Worm (Caenorhabditis elegans) whole organism, late embryonic: Measurements from ENCODE around the gene T05C1.3.

Experiments used
- C08G9.2 ChIP-seq: sonication (generic microtip); optimal IDR thresholded peaks from 2 replicates; lab custom pipeline; 2016; ENCODE audit warnings: mild to moderate bottlenecking, missing genetic modification characterization, moderate library complexity, missing compliant biosample characterization
- C38D4.7 ChIP-seq: fragments of 200-800 bp; sonication (Bioruptor generic); optimal IDR thresholded peaks from 2 replicates; lab custom pipeline; 2018; ENCODE audit warnings: mild to moderate bottlenecking, missing genetic modification characterization, moderate library complexity, missing compliant biosample characterization
- F13H6.1 ChIP-seq: sonication (generic microtip); optimal IDR thresholded peaks from 2 replicates; lab custom pipeline; 2016; ENCODE audit warnings: missing genetic modification characterization, missing compliant biosample characterization
- K09A11.1 ChIP-seq: sonication (generic microtip); optimal IDR thresholded peaks from 2 replicates; lab custom pipeline; 2017; ENCODE audit warnings: antibody characterized with exemption, mild to moderate bottlenecking, missing genetic modification characterization, missing compliant biosample characterization; ENCODE audit not compliant: insufficient read depth
- T23F11.4 ChIP-seq: fragments of 200-800 bp; sonication (Bioruptor generic); optimal IDR thresholded peaks from 2 replicates; lab custom pipeline; 2018; ENCODE audit warnings: mild to moderate bottlenecking, missing genetic modification characterization, missing compliant biosample characterization
- Y22D7AL.16 ChIP-seq: sonication (generic microtip); optimal IDR thresholded peaks from 2 replicates; lab custom pipeline; 2016; ENCODE audit warnings: missing genetic modification characterization, missing compliant biosample characterization
- ceh-18 ChIP-seq: sonication (generic microtip); optimal IDR thresholded peaks from 2 replicates; lab custom pipeline; 2016; ENCODE audit warnings: missing genetic modification characterization, missing compliant biosample characterization
- ceh-2 ChIP-seq: sonication (generic microtip); optimal IDR thresholded peaks from 2 replicates; lab custom pipeline; 2016; ENCODE audit warnings: missing genotype, missing genetic modification characterization, missing compliant biosample characterization
- ceh-22 ChIP-seq: sonication (generic microtip); optimal IDR thresholded peaks from 2 replicates; lab custom pipeline; 2017; ENCODE audit warnings: missing biosample characterization, missing genetic modification characterization
- ceh-24 ChIP-seq: sonication (generic microtip); optimal IDR thresholded peaks from 2 replicates; lab custom pipeline; 2016; ENCODE audit warnings: mild to moderate bottlenecking, missing genetic modification characterization, missing compliant biosample characterization
- ceh-30 ChIP-seq: fragments of 150-350 bp; optimal IDR thresholded peaks from 2 replicates; lab custom pipeline; 2014; ENCODE audit warnings: missing biosample characterization, missing genetic modification characterization
- ceh-31 ChIP-seq: sonication (generic microtip); optimal IDR thresholded peaks from 2 replicates; lab custom pipeline; 2016; ENCODE audit warnings: missing genetic modification characterization, missing compliant biosample characterization
- ceh-34 ChIP-seq: sonication (generic microtip); optimal IDR thresholded peaks from 2 replicates; lab custom pipeline; 2016; ENCODE audit warnings: mild to moderate bottlenecking, missing genetic modification characterization, missing compliant biosample characterization
- ceh-45 ChIP-seq: fragments of 200-800 bp; sonication (Bioruptor generic); IDR thresholded peaks from 2 replicates; pipeline ENCODE4 v1.3.6; 2022; ENCODE audit warnings: missing genetic modification reagents, missing genetic modification characterization, missing compliant biosample characterization
- ceh-6 ChIP-seq: fragments of 200-800 bp; sonication (Bioruptor generic); optimal IDR thresholded peaks from 2 replicates; lab custom pipeline; 2018; ENCODE audit warnings: mild to moderate bottlenecking, missing genetic modification characterization, missing compliant biosample characterization
- ceh-9 ChIP-seq: sonication (generic microtip); optimal IDR thresholded peaks from 2 replicates; lab custom pipeline; 2016; ENCODE audit warnings: mild to moderate bottlenecking, missing genetic modification characterization, inconsistent platforms, missing compliant biosample characterization
- dve-1 ChIP-seq: sonication (generic microtip); optimal IDR thresholded peaks from 2 replicates; lab custom pipeline; 2017; ENCODE audit warnings: antibody characterized with exemption, mild to moderate bottlenecking, missing genetic modification characterization, missing compliant biosample characterization
- elt-2 ChIP-seq: sonication (generic microtip); optimal IDR thresholded peaks from 2 replicates; lab custom pipeline; 2016; ENCODE audit warnings: missing genetic modification reagents, missing genetic modification characterization, missing compliant biosample characterization
- ets-4 ChIP-seq: sonication (generic microtip); optimal IDR thresholded peaks from 2 replicates; lab custom pipeline; 2016; ENCODE audit warnings: missing genetic modification characterization, missing compliant biosample characterization
- fkh-6 ChIP-seq: sonication (generic microtip); optimal IDR thresholded peaks from 2 replicates; lab custom pipeline; 2016; ENCODE audit warnings: missing genetic modification characterization, missing compliant biosample characterization
- hlh-13 ChIP-seq: fragments of 200-800 bp; sonication (Bioruptor generic); optimal IDR thresholded peaks from 2 replicates; lab custom pipeline; 2018; ENCODE audit warnings: mild to moderate bottlenecking, missing genetic modification characterization, missing compliant biosample characterization
- hlh-15 ChIP-seq: sonication (generic microtip); optimal IDR thresholded peaks from 2 replicates; lab custom pipeline; 2016; ENCODE audit warnings: missing genetic modification characterization, missing compliant biosample characterization
- hlh-30 ChIP-seq: sonication (generic microtip); optimal IDR thresholded peaks from 2 replicates; lab custom pipeline; 2017; ENCODE audit warnings: antibody characterized with exemption, missing genetic modification characterization, missing compliant biosample characterization; ENCODE audit not compliant: insufficient read depth
- hlh-8 ChIP-seq: sonication (generic microtip); optimal IDR thresholded peaks from 2 replicates; lab custom pipeline; 2016; ENCODE audit warnings: missing genotype, missing genetic modification characterization, missing compliant biosample characterization
- madf-2 ChIP-seq: sonication (generic microtip); optimal IDR thresholded peaks from 2 replicates; lab custom pipeline; 2017; ENCODE audit warnings: missing genetic modification characterization, missing compliant biosample characterization
- mec-3 ChIP-seq: sonication (generic microtip); optimal IDR thresholded peaks from 2 replicates; lab custom pipeline; 2016; ENCODE audit warnings: borderline replicate concordance, missing genetic modification characterization, missing compliant biosample characterization
- nfya-1 ChIP-seq: sonication (generic microtip); optimal IDR thresholded peaks from 2 replicates; lab custom pipeline; 2017; ENCODE audit warnings: missing genetic modification characterization, mild to moderate bottlenecking, missing compliant biosample characterization, antibody characterized with exemption, moderate library complexity
- nhr-11 ChIP-seq: fragments of 150-350 bp; optimal IDR thresholded peaks from 2 replicates; lab custom pipeline; 2014; ENCODE audit warnings: missing biosample characterization, missing genetic modification characterization
- nhr-232 ChIP-seq: sonication (generic microtip); optimal IDR thresholded peaks from 2 replicates; lab custom pipeline; 2016; ENCODE audit warnings: missing genetic modification characterization, missing compliant biosample characterization
- npax-4 ChIP-seq: sonication (generic microtip); optimal IDR thresholded peaks from 2 replicates; lab custom pipeline; 2016; ENCODE audit warnings: missing genetic modification characterization, missing compliant biosample characterization
- odd-2 ChIP-seq: sonication (generic microtip); optimal IDR thresholded peaks from 2 replicates; lab custom pipeline; 2017; ENCODE audit warnings: antibody characterized with exemption, mild to moderate bottlenecking, missing genetic modification characterization, missing compliant biosample characterization
- pat-9 ChIP-seq: fragments of 200-800 bp; sonication (Bioruptor generic); optimal IDR thresholded peaks from 2 replicates; lab custom pipeline; 2018; ENCODE audit warnings: mild to moderate bottlenecking, missing genetic modification characterization, moderate library complexity, missing compliant biosample characterization
- pax-1 ChIP-seq: fragments of 150-350 bp; optimal IDR thresholded peaks from 2 replicates; lab custom pipeline; 2014; ENCODE audit warnings: missing biosample characterization, missing genetic modification characterization
- pha-4 ChIP-seq: fragments of 150-350 bp; optimal IDR thresholded peaks from 2 replicates; lab custom pipeline; 2018; ENCODE audit warnings: missing biosample characterization, missing genetic modification reagents, missing genetic modification characterization
- pqm-1 ChIP-seq: sonication (generic microtip); optimal IDR thresholded peaks from 2 replicates; lab custom pipeline; 2016; ENCODE audit warnings: missing genetic modification characterization, missing compliant biosample characterization
- pros-1 ChIP-seq: fragments of 150-350 bp; optimal IDR thresholded peaks from 2 replicates; lab custom pipeline; 2014; ENCODE audit warnings: missing biosample characterization, missing genetic modification reagents, missing genetic modification characterization
- sox-4 ChIP-seq: sonication (generic microtip); optimal IDR thresholded peaks from 2 replicates; lab custom pipeline; 2017; ENCODE audit warnings: mild to moderate bottlenecking, missing genetic modification characterization, inconsistent platforms, missing compliant biosample characterization
- tbx-2 ChIP-seq: sonication (generic microtip); optimal IDR thresholded peaks from 2 replicates; lab custom pipeline; 2016; ENCODE audit warnings: missing genetic modification characterization, missing compliant biosample characterization
- ttx-3 ChIP-seq: sonication (generic microtip); optimal IDR thresholded peaks from 2 replicates; lab custom pipeline; 2016; ENCODE audit warnings: missing genetic modification reagents, missing genetic modification characterization, missing compliant biosample characterization
- unc-3 ChIP-seq, 2 experiments: fragments of 200-800 bp in 1 of 2; sonication (Bioruptor generic) in 1 of 2; sonication (generic microtip) in 1 of 2; conservative IDR thresholded peaks in 1 of 2; optimal IDR thresholded peaks in 1 of 2; 2 replicates each; pipeline versions ENCODE4 v1.3.6 to Lab custom; 2016 to 2022; ENCODE audit warnings: missing compliant biosample characterization in 2 of 2, missing genetic modification characterization in 2 of 2, missing genetic modification reagents in 1 of 2
- unc-55 ChIP-seq: sonication (generic microtip); optimal IDR thresholded peaks from 2 replicates; lab custom pipeline; 2017; ENCODE audit warnings: missing biosample characterization, missing genetic modification reagents, missing genetic modification characterization
- unc-86 ChIP-seq: sonication (generic microtip); optimal IDR thresholded peaks from 2 replicates; lab custom pipeline; 2016; ENCODE audit warnings: missing genetic modification characterization, missing compliant biosample characterization
- zip-5 ChIP-seq: sonication (generic microtip); optimal IDR thresholded peaks from 2 replicates; lab custom pipeline; 2016; ENCODE audit warnings: missing genetic modification characterization, missing compliant biosample characterization
- ztf-16 ChIP-seq: sonication (generic microtip); optimal IDR thresholded peaks from 2 replicates; lab custom pipeline; 2017; ENCODE audit warnings: missing genetic modification characterization, missing compliant biosample characterization

T05C1.3 gene

ce11 chrII:4489288-4489687, at the start of gene T05C1.3:
TSS of gene T05C1.3 (minus strand) at chrII:4489388.
- TF ChIP-seq tbx-2 (tag; lab: Kevin White, UChicago) (no peak), ceh-2 (tag; lab: Kevin White, UChicago) (no peak), C38D4.7 (no peak), hlh-13 (GFP tag; lab: Kevin White, UChicago) (no peak), ceh-31 (tag; lab: Kevin White, UChicago) (no peak), unc-55 (GFP tag; lab: Kevin White, UChicago) (no peak), ceh-30 (tag; lab: Kevin White, UChicago) (no peak), pros-1 (tag; lab: Kevin White, UChicago) (no peak), nhr-232 (tag; lab: Kevin White, UChicago) (no peak), unc-86 (no peak), madf-2 (tag; lab: Kevin White, UChicago) (no peak), F13H6.1 (no peak), odd-2 (no peak), nfya-1 (no peak)

ce11 chrII:4537141-4537540, 48.0 kb upstream of the T05C1.3 start, which contains the start of gene sra-33:
TSS of gene sra-33 (minus strand) at chrII:4537241.
- TF ChIP-seq hlh-15 (tag; lab: Kevin White, UChicago) = no peak
- no peak for TF ChIP-seq ceh-6 (GFP tag; lab: Kevin White, UChicago)
- TF ChIP-seq tbx-2 (tag; lab: Kevin White, UChicago) = no peak
- TF ChIP-seq ttx-3 (tag; lab: Kevin White, UChicago) = no peak
- TF ChIP-seq unc-55 (GFP tag; lab: Kevin White, UChicago) = no peak
- no peak for TF ChIP-seq F13H6.1
- no peak for TF ChIP-seq npax-4 (tag; lab: Kevin White, UChicago)
- TF ChIP-seq zip-5 (tag; lab: Kevin White, UChicago) = no peak
- no peak for TF ChIP-seq ceh-31 (tag; lab: Kevin White, UChicago)
- no peak for TF ChIP-seq unc-3 (GFP tag; conservative IDR thresholded peaks at IDR 0.05; lab: Robert Waterston, UW)
- TF ChIP-seq unc-3 (tag; optimal IDR thresholded peaks at IDR 0.05; lab: Kevin White, UChicago) = no peak
- no peak for TF ChIP-seq ceh-45
- no peak for TF ChIP-seq dve-1
- TF ChIP-seq ceh-18 (tag; lab: Kevin White, UChicago) = no peak
- no peak for TF ChIP-seq ceh-22 (tag; lab: Kevin White, UChicago)
- TF ChIP-seq K09A11.1 = no peak
- no peak for TF ChIP-seq ztf-16 (tag; lab: Kevin White, UChicago)
- TF ChIP-seq, all 69 proteins: peak for 0

ce11 chrII:4531880-4532279, 42.7 kb upstream of the T05C1.3 start, which contains the start of gene sra-32:
TSS of gene sra-32 (minus strand) at chrII:4531980.
- TF ChIP-seq madf-2 (tag; lab: Kevin White, UChicago) (no peak), dve-1 (no peak), nfya-1 (no peak), ceh-34 (tag; lab: Kevin White, UChicago) (no peak), ceh-9 (tag; lab: Kevin White, UChicago) (no peak), odd-2 (no peak), mec-3 (no peak), zip-5 (tag; lab: Kevin White, UChicago) (no peak), sox-4 (tag; lab: Kevin White, UChicago) (no peak), elt-2 (tag; lab: Kevin White, UChicago) (no peak), ets-4 (tag; lab: Kevin White, UChicago) (no peak)

- TF ChIP-seq hlh-8 = no peak
- TF ChIP-seq pqm-1 (tag; lab: Kevin White, UChicago) = no peak
- TF ChIP-seq npax-4 (tag; lab: Kevin White, UChicago) = no peak
- TF ChIP-seq dve-1 = no peak
- TF ChIP-seq ceh-30 (tag; lab: Kevin White, UChicago) = no peak
- no peak for TF ChIP-seq hlh-30 (tag; lab: Kevin White, UChicago)
- no peak for TF ChIP-seq ttx-3 (tag; lab: Kevin White, UChicago)
- TF ChIP-seq pha-4 (tag; lab: Kevin White, UChicago) = no peak
- no peak for TF ChIP-seq pax-1
- no peak for TF ChIP-seq fkh-6 (tag; lab: Kevin White, UChicago)
- TF ChIP-seq nfya-1 = no peak
- no peak for TF ChIP-seq mec-3
- TF ChIP-seq Y22D7AL.16 = no peak
- TF ChIP-seq nhr-11 (tag; lab: Kevin White, UChicago) = no peak
- TF ChIP-seq ceh-24 = no peak
- no peak for TF ChIP-seq T23F11.4 (GFP tag; lab: Kevin White, UChicago)
- TF ChIP-seq ceh-34 (tag; lab: Kevin White, UChicago) = no peak
- no peak for TF ChIP-seq pat-9 (tag; lab: Kevin White, UChicago)
- TF ChIP-seq C08G9.2 (tag; lab: Kevin White, UChicago) = no peak
- no peak for TF ChIP-seq zip-5 (tag; lab: Kevin White, UChicago)
- TF ChIP-seq, all 69 proteins: peak for 0
Measured at ce11 chrII:4527800-4528199, 38.6 kb upstream of the T05C1.3 start, which contains the start of gene sra-35. TSS of gene sra-35 (minus strand) at chrII:4527900.
